Fruit fly (Drosophila melanogaster) whole organism: ENCODE data around the gene Gem4c.

ENCODE experiments used
- Dll ChIP-seq: fragments of >200 bp; optimal IDR thresholded peaks from 2 replicates; lab custom pipeline; 2017
- EcR ChIP-seq, 2 experiments: fragments of >200 bp; optimal IDR thresholded peaks; 2 replicates each; lab custom pipeline; 2017; ENCODE audit warnings: missing biosample characterization in 2 of 2, missing genetic modification characterization in 2 of 2, missing genetic modification reagents in 2 of 2

DNA sequence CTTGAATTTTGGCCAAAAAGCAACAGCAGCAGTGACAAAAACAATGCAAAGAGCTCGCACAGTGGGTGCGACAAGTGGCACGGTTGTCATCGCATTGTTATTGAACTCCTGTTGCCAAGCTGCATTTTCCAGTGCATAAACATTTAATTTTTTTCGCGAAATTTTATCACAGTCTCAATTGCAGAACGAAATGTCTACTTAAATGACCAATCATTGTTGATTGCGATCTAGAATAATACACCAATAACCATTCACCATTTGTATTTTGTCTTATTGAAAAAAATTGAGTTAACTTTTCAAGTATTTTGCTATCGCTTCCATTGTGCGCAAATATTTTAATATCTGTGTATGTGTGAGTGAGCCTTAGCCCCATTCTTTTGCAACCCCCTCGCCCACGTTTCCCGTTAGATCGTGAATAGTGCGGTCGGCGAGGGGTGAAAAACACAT lies 5.4 kb downstream of the Gem4c start:
- TF ChIP-seq EcR (GFP tag; optimal IDR thresholded peaks at IDR 0.05; lab: Kevin White, UChicago) = no peak
- TF ChIP-seq Dll (lab: Kevin White, UChicago) = no peak
